Worm (Caenorhabditis elegans) whole organism, late embryonic: ENCODE results near the gene C54F6.5.
A peak's percentile ranks its signal among the peaks of the same experiment; 100 is the strongest.

Experiments used
- F13H6.1 ChIP-seq: sonication (generic microtip); optimal IDR thresholded peaks from 2 replicates; lab custom pipeline; 2016; ENCODE audit warnings: missing genetic modification characterization, missing compliant biosample characterization
- ahr-1 ChIP-seq: sonication (generic microtip); optimal IDR thresholded peaks from 2 replicates; lab custom pipeline; 2016; ENCODE audit warnings: missing genetic modification characterization, missing compliant biosample characterization
- ama-1 ChIP-seq: fragments of 150-350 bp; optimal IDR thresholded peaks from 2 replicates; lab custom pipeline; 2014
- ceh-14 ChIP-seq: sonication (generic microtip); optimal IDR thresholded peaks from 2 replicates; lab custom pipeline; 2016; ENCODE audit warnings: missing genotype, missing genetic modification characterization, missing compliant biosample characterization
- ceh-30 ChIP-seq: fragments of 150-350 bp; optimal IDR thresholded peaks from 2 replicates; lab custom pipeline; 2014; ENCODE audit warnings: missing biosample characterization, missing genetic modification characterization
- ceh-34 ChIP-seq: sonication (generic microtip); optimal IDR thresholded peaks from 2 replicates; lab custom pipeline; 2016; ENCODE audit warnings: mild to moderate bottlenecking, missing genetic modification characterization, missing compliant biosample characterization
- dve-1 ChIP-seq: sonication (generic microtip); optimal IDR thresholded peaks from 2 replicates; lab custom pipeline; 2017; ENCODE audit warnings: antibody characterized with exemption, mild to moderate bottlenecking, missing genetic modification characterization, missing compliant biosample characterization
- elt-4 ChIP-seq: sonication (generic microtip); optimal IDR thresholded peaks from 2 replicates; lab custom pipeline; 2016; ENCODE audit warnings: missing genetic modification characterization, missing compliant biosample characterization
- fax-1 ChIP-seq: sonication (generic microtip); optimal IDR thresholded peaks from 2 replicates; lab custom pipeline; 2016; ENCODE audit warnings: missing genotype, missing genetic modification characterization, missing compliant biosample characterization
- hlh-30 ChIP-seq: sonication (generic microtip); optimal IDR thresholded peaks from 2 replicates; lab custom pipeline; 2017; ENCODE audit warnings: antibody characterized with exemption, missing genetic modification characterization, missing compliant biosample characterization; ENCODE audit not compliant: insufficient read depth
- lim-6 ChIP-seq: sonication (generic microtip); optimal IDR thresholded peaks from 2 replicates; lab custom pipeline; 2016; ENCODE audit warnings: missing genetic modification characterization, missing compliant biosample characterization
- lin-11 ChIP-seq: fragments of 200-800 bp; sonication (Bioruptor generic); optimal IDR thresholded peaks from 2 replicates; lab custom pipeline; 2018; ENCODE audit warnings: mild to moderate bottlenecking, missing genetic modification characterization, missing compliant biosample characterization
- madf-2 ChIP-seq: sonication (generic microtip); optimal IDR thresholded peaks from 2 replicates; lab custom pipeline; 2017; ENCODE audit warnings: missing genetic modification characterization, missing compliant biosample characterization
- mec-3 ChIP-seq: sonication (generic microtip); optimal IDR thresholded peaks from 2 replicates; lab custom pipeline; 2016; ENCODE audit warnings: borderline replicate concordance, missing genetic modification characterization, missing compliant biosample characterization
- npax-4 ChIP-seq: sonication (generic microtip); optimal IDR thresholded peaks from 2 replicates; lab custom pipeline; 2016; ENCODE audit warnings: missing genetic modification characterization, missing compliant biosample characterization
- odd-2 ChIP-seq: sonication (generic microtip); optimal IDR thresholded peaks from 2 replicates; lab custom pipeline; 2017; ENCODE audit warnings: antibody characterized with exemption, mild to moderate bottlenecking, missing genetic modification characterization, missing compliant biosample characterization
- pax-1 ChIP-seq: fragments of 150-350 bp; optimal IDR thresholded peaks from 2 replicates; lab custom pipeline; 2014; ENCODE audit warnings: missing biosample characterization, missing genetic modification characterization
- rnt-1 ChIP-seq: sonication (generic microtip); optimal IDR thresholded peaks from 2 replicates; lab custom pipeline; 2016; ENCODE audit warnings: missing genetic modification characterization, missing compliant biosample characterization
- sdc-2 ChIP-seq: sonication (generic microtip); optimal IDR thresholded peaks from 2 replicates; lab custom pipeline; 2016; ENCODE audit warnings: missing genotype, missing genetic modification characterization, missing compliant biosample characterization
- syd-9 ChIP-seq: sonication (generic microtip); optimal IDR thresholded peaks from 2 replicates; lab custom pipeline; 2016; ENCODE audit warnings: mild to moderate bottlenecking, missing genetic modification characterization, moderate library complexity, missing compliant biosample characterization
- ttx-3 ChIP-seq: sonication (generic microtip); optimal IDR thresholded peaks from 2 replicates; lab custom pipeline; 2016; ENCODE audit warnings: missing genetic modification reagents, missing genetic modification characterization, missing compliant biosample characterization
- unc-3 ChIP-seq, 2 experiments: fragments of 200-800 bp in 1 of 2; sonication (Bioruptor generic) in 1 of 2; sonication (generic microtip) in 1 of 2; conservative IDR thresholded peaks in 1 of 2; optimal IDR thresholded peaks in 1 of 2; 2 replicates each; pipeline versions ENCODE4 v1.3.6 to Lab custom; 2016 to 2022; ENCODE audit warnings: missing compliant biosample characterization in 2 of 2, missing genetic modification characterization in 2 of 2, missing genetic modification reagents in 1 of 2
- unc-42 ChIP-seq: sonication (generic microtip); optimal IDR thresholded peaks from 2 replicates; lab custom pipeline; 2016; ENCODE audit warnings: missing genotype, missing genetic modification characterization, missing compliant biosample characterization
- unc-86 ChIP-seq: sonication (generic microtip); optimal IDR thresholded peaks from 2 replicates; lab custom pipeline; 2016; ENCODE audit warnings: missing genetic modification characterization, missing compliant biosample characterization
- ztf-16 ChIP-seq: sonication (generic microtip); optimal IDR thresholded peaks from 2 replicates; lab custom pipeline; 2017; ENCODE audit warnings: missing genetic modification characterization, missing compliant biosample characterization

The C54F6.5 gene

DNA sequence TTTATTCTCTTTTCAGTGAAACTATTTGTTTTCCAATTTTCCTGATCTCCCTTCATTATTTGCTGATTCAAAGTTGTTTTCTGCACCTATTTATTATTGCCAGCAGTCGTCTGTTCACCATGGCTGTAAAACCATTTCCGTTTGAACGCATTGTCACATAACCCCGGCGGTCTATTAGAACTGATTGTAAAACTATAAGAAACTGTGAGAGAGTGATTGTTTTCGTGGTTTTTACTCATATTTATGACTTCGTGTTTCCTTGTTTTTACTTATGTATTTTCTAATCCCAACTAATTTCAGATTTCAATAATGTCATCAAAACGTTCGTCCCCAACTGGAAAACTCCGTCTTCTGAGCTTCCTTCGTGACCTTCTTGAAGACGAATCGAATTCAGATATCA lies 34.0 kb downstream of the C54F6.5 start, which contains the start of gene F19F10.1:
F19F10.1 (plus strand) TSS at position 301 of the 400 bp plus-strand sequence.
- TF ChIP-seq npax-4 (tag; lab: Kevin White, UChicago) = no peak
- TF ChIP-seq ztf-16 (tag; lab: Kevin White, UChicago) = no peak

DNA sequence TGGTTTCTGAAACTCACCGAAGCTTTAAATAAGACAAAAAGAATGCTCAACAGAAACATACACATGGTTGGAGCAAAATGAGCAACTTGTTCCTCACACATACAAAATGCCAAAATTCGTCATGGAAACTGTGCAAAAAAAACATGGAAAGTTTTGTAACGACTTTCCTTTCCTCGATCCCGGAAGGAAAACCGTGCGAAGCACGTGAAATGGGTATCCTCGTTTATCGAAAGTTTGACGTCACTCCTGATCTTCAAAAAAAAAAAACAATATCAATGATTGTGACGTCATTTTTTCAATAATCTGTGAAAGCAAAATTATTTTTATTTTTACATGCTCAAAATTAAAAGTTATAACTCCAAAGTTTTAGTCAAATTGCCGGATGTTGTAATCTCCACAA lies 41.4 kb downstream of the C54F6.5 start, which contains the start of gene clec-212:
clec-212 (minus strand) TSS at position 101 of the 400 bp plus-strand sequence.
- no peak for TF ChIP-seq pax-1 (tag; lab: Kevin White, UChicago)
- no peak for TF ChIP-seq sdc-2 (tag; lab: Kevin White, UChicago)
- no peak for TF ChIP-seq F13H6.1
- no peak for TF ChIP-seq ama-1 (lab: Kevin White, UChicago)
- no peak for TF ChIP-seq elt-4 (tag; lab: Kevin White, UChicago)
- TF ChIP-seq lim-6 = no peak
- TF ChIP-seq odd-2 (tag; lab: Kevin White, UChicago) = no peak
- no peak for TF ChIP-seq ahr-1 (tag; lab: Kevin White, UChicago)
- TF ChIP-seq madf-2 (tag; lab: Kevin White, UChicago) = no peak
- no peak for TF ChIP-seq syd-9 (tag; lab: Kevin White, UChicago)
- no peak for TF ChIP-seq ceh-30
- no peak for TF ChIP-seq mec-3 (tag; lab: Kevin White, UChicago)
- no peak for TF ChIP-seq fax-1
- no peak for TF ChIP-seq dve-1 (tag; lab: Kevin White, UChicago)
- no peak for TF ChIP-seq rnt-1
- no peak for TF ChIP-seq ceh-34 (tag; lab: Kevin White, UChicago)
- no peak for TF ChIP-seq hlh-30
- no peak for TF ChIP-seq ttx-3 (tag; lab: Kevin White, UChicago)
- TF ChIP-seq unc-3 (GFP tag; conservative IDR thresholded peaks at IDR 0.05; lab: Robert Waterston, UW) = no peak
- TF ChIP-seq unc-3 (tag; optimal IDR thresholded peaks at IDR 0.05; lab: Kevin White, UChicago) = no peak

DNA sequence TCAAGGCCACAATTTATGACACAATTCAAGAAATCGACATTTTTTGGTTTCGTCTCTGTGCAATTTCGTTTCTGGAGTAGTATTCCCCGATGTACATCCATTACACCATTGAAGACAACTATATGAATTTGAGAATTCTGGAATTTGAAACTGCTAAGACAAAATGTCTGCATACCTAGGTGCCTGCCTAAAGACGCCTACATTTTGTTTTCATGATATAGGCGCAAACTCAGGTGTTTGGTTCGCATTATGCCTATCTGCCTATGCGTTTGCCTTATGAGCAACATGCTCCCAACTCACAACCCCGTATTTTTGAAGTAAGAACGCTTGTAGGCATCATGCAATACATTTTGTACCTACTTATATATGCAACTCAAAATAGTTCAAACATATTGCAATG lies 42.0 kb downstream of the C54F6.5 start, which contains the start of gene F19F10.14:
F19F10.14 (minus strand) TSS at position 101 of the 400 bp plus-strand sequence.
- TF ChIP-seq ceh-14 (tag; lab: Kevin White, UChicago) (no peak), elt-4 (tag; lab: Kevin White, UChicago) (no peak), unc-86 (no peak), fax-1 (no peak)

DNA sequence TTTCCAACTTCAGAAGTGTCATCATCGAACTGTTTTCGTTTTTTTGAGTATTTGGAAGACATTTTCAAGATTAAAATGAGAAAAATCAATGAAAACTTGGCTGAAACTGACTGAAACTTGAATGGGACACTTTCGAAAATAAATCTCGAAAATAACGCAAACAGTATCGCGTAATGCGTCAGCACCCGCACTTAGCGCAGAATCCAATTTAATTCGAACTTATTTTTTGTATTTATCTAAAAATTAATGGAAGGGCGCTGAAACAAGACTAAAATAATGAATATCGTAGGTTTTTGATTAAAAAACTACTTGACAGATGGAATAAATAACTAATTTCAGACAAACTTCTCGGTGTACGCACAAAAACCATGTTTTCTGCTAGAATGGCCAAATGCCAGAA lies 46.6 kb downstream of the C54F6.5 start, which contains the start of the genes snu-66 and ints-9:
snu-66 (minus strand) TSS at position 108 of the 400 bp plus-strand sequence.
ints-9 (plus strand) TSS at position 240 of the 400 bp plus-strand sequence.
- TF ChIP-seq unc-42 = peak; percentile 66
- TF ChIP-seq lin-11 (tag; lab: Kevin White, UChicago) = no peak
- TF ChIP-seq, all 69 proteins: peak for 1
